Worm (Caenorhabditis elegans): Measurements from ENCODE around the gene hsp-25.

hsp-25 gene

DNA sequence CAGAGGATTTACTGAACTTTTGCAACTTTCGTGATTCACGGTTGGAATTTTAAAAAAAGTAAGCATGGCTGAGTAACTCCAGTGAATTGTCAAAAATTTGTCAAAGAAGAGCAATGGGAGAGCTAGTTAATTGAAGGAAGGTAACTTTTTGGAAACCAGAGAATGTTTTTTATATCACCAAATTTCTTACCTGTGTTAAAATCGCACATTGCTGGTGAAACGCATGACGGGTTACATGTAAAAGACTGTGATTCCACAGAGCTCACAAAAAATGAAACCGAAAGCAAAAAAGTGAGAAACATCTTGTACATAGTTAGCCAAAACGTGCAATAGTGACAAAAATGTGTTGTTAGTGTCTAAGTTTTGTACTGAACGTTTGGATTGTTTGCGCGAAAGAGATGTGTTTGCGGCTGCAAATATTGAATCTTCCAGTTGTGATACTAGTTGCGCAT is 40.3 kb downstream of the hsp-25 start, which contains the start of gene F22F4.9:
F22F4.9 (minus strand) TSS at position 402 of the 452 bp plus-strand sequence.
- TF ChIP-seq pha-4 (tag; optimal IDR thresholded peaks at IDR 0.05) (peak; percentile 66), fos-1 (tag; optimal IDR thresholded peaks at IDR 0.05) (no peak)

DNA sequence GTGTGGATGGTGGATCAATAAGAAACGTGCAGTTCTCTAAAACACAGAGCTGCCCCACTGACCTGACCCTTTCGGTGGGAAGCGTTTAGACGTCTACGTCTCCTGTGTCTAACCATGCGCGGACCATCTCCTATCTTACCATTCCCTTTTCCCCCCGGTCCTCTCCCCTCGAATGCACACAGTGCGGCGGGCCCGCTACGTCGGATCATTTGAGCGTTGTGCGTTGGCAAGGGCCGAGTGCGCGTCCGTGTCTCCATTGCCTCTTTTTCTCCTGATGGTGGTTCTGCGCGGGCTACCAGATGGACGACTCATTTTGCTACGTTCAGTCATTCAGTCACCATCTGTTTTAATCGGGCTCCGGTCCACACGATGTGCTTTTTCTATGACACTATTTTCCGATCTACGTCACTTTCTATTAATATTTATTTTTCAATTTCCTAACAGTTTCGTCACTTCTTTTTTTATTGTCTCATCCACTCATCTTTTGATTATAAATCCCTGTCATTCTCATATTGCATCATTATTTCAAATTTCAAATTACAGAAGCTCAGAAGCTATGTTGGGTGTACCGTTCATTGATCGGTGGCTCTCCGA is 43.7 kb downstream of the hsp-25 start, which contains the start of gene inx-3:
inx-3 (plus strand) TSS at position 544 of the 594 bp plus-strand sequence.
- TF ChIP-seq unc-39 (tag; optimal IDR thresholded peaks at IDR 0.05) (no peak), lin-15B (tag; optimal IDR thresholded peaks at IDR 0.05) (no peak), aly-2 (tag; optimal IDR thresholded peaks at IDR 0.05) (no peak), nhr-25 (tag; optimal IDR thresholded peaks at IDR 0.05) (no peak), tbx-2 (tag; optimal IDR thresholded peaks at IDR 0.05) (no peak), elt-1 (tag; optimal IDR thresholded peaks at IDR 0.05) (no peak), lin-39 (tag; optimal IDR thresholded peaks at IDR 0.05) (no peak), sea-2 (GFP tag; optimal IDR thresholded peaks at IDR 0.05) (no peak), ceh-82 (tag; optimal IDR thresholded peaks at IDR 0.05) (no peak), nhr-43 (tag; optimal IDR thresholded peaks at IDR 0.05; ENCODE audit: poor library complexity, severe bottlenecking) (no peak), skn-1 (tag; optimal IDR thresholded peaks at IDR 0.05) (no peak), pha-4 (tag; optimal IDR thresholded peaks at IDR 0.05) (no peak), eor-1 (tag; optimal IDR thresholded peaks at IDR 0.05) (no peak), lsy-12 (tag; optimal IDR thresholded peaks at IDR 0.05) (no peak), egl-5 (tag; optimal IDR thresholded peaks at IDR 0.05) (no peak), mml-1 (tag; optimal IDR thresholded peaks at IDR 0.05) (no peak), hmg-11 (tag; optimal IDR thresholded peaks at IDR 0.05) (no peak)

DNA sequence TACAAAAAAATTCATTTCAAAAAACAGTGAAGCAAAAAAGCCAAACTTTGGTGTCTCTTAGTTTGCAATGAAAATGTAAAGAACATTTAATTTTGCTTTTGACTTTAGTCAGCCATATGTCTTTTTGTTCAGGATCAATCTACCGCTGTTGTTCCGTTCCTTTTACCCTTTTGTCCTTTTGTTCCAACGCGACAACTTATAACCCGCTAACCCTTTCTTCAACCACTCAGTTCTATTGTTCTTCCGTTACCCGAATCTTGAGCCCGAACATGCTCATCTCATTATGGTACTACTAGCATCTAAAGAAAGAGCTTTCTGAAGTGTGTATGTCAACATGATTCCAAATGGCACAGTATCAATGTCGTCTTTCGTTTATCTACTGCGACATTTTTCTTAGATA is 45.4 kb downstream of the hsp-25 start:
- TF ChIP-seq ama-1 (optimal IDR thresholded peaks at IDR 0.05): no peak
- no peak for TF ChIP-seq ztf-4 (tag; optimal IDR thresholded peaks at IDR 0.05)
- TF ChIP-seq daf-12 (tag; optimal IDR thresholded peaks at IDR 0.05): no peak
- TF ChIP-seq unc-39 (tag; optimal IDR thresholded peaks at IDR 0.05): no peak
- TF ChIP-seq elt-1 (tag; optimal IDR thresholded peaks at IDR 0.05): no peak
- TF ChIP-seq nhr-11 (tag; optimal IDR thresholded peaks at IDR 0.05): no peak
- no peak for TF ChIP-seq lin-15B (tag; optimal IDR thresholded peaks at IDR 0.05)
- no peak for TF ChIP-seq mml-1 (tag; optimal IDR thresholded peaks at IDR 0.05)
- TF ChIP-seq ceh-16 (tag; optimal IDR thresholded peaks at IDR 0.05): no peak
- TF ChIP-seq egl-27 (tag; optimal IDR thresholded peaks at IDR 0.05): no peak
- no peak for TF ChIP-seq hmg-11 (tag; optimal IDR thresholded peaks at IDR 0.05)
- TF ChIP-seq lsy-12 (tag; optimal IDR thresholded peaks at IDR 0.05): no peak
- TF ChIP-seq nfya-1 (tag; optimal IDR thresholded peaks at IDR 0.05; ENCODE audit: insufficient read depth): no peak
- no peak for TF ChIP-seq fos-1 (tag; optimal IDR thresholded peaks at IDR 0.05)
- no peak for TF ChIP-seq nhr-28 (tag; optimal IDR thresholded peaks at IDR 0.05)
- no peak for TF ChIP-seq egl-5 (tag; optimal IDR thresholded peaks at IDR 0.05)

DNA sequence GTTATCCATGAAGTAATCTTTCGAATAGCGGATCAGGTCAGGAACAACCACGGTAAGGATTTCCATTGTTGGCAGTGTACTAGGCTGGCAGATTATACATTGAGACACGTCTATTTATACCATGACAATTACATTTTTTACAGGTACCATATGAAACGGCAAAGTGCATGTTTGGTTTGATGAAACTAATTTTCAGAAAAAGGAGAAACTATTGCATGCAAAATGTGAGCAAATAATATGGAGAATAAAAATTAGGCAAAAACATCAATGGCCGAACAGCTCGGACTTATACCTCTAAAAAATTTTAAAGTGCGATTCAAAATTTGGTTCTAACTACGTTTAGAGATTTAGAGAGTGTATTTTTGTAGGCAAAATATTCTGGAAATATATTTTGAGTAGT is 46.7 kb downstream of the hsp-25 start, which contains the start of gene F22F4.5:
F22F4.5 (minus strand) TSS at position 101 of the 400 bp plus-strand sequence.
- TF ChIP-seq nfya-1 (tag; optimal IDR thresholded peaks at IDR 0.05; ENCODE audit: insufficient read depth): no peak
- no peak for TF ChIP-seq eor-1 (tag; optimal IDR thresholded peaks at IDR 0.05)
- TF ChIP-seq R02D3.7 (tag; optimal IDR thresholded peaks at IDR 0.05): no peak
- no peak for TF ChIP-seq mml-1 (tag; optimal IDR thresholded peaks at IDR 0.05)

DNA sequence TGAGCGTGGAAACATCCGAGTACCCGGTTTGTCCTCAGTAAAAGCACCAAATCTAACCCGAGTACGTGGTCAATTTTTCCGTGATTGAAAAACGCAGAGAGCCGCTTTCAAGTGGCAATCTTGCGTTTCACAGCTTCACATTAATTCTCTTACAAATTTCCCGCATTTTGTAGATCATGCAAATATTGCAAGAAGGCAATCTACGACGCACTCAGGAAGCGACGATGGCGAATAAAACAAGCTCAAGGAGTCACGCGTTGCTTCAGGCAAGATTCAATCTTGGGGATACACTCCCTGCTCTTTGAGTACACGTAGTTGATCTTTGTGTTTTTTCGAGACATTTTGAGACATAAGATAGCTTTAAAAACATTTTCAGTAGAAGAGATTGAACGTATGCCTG is 51.5 kb downstream of the hsp-25 start:
- TF ChIP-seq elt-2 (tag; optimal IDR thresholded peaks at IDR 0.05) (no peak), nhr-25 (tag; optimal IDR thresholded peaks at IDR 0.05) (no peak), ceh-82 (tag; optimal IDR thresholded peaks at IDR 0.05) (no peak), fos-1 (tag; optimal IDR thresholded peaks at IDR 0.05) (no peak), eor-1 (tag; optimal IDR thresholded peaks at IDR 0.05) (no peak), ztf-4 (tag; optimal IDR thresholded peaks at IDR 0.05) (no peak), pha-4 (tag; optimal IDR thresholded peaks at IDR 0.05) (no peak), snpc-4 (tag; optimal IDR thresholded peaks at IDR 0.05) (no peak)

DNA sequence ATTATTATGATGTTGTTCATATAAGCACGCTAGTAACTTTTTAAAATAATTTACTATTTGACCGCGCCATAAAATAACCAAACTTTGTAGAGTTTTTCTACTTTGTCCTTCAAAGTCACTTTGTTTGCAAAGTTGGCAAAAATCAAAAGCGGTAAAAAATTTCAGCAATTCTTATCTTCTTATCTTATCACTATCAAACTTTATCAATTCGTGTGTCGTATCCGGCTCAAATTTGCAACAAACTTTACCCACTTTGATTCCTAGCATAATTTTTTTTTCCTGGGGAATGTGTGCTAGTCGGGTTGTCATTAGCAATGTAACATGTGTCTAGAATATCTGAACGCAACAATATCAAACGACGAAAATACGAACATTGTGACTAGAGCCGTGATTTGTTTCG is 53.7 kb downstream of the hsp-25 start:
- TF ChIP-seq elt-2 (tag; optimal IDR thresholded peaks at IDR 0.05) (peak; percentile 69), pqm-1 (tag; optimal IDR thresholded peaks at IDR 0.05) (peak; percentile 3), nfya-1 (tag; optimal IDR thresholded peaks at IDR 0.05; ENCODE audit: insufficient read depth) (no peak), zag-1 (tag; optimal IDR thresholded peaks at IDR 0.05) (no peak)

Data from whole organism, L3 larva.